Worm (Caenorhabditis elegans): Measurements from ENCODE around the gene Y37D8A.19.
A peak's percentile ranks its signal among the peaks of the same experiment; 100 is the strongest.

Gene Y37D8A.19

ce11 chrIII:12966895-12967294, 37.2 kb downstream of the Y37D8A.19 start, which contains the start of gene ttm-1:
ttm-1 (minus strand) TSS chrIII:12966995.
- TF ChIP-seq K11D2.4 (GFP tag; IDR thresholded peaks at IDR 0.05) (no peak), snpc-3.4 (tag; optimal IDR thresholded peaks at IDR 0.05) (no peak), mel-28 (tag; optimal IDR thresholded peaks at IDR 0.05; ENCODE audit: borderline replicate concordance) (no peak), tbp1 (GFP tag; optimal IDR thresholded peaks at IDR 0.05) (no peak), unc-62 (GFP tag; optimal IDR thresholded peaks at IDR 0.05) (no peak), pbrm-1 (GFP tag; IDR thresholded peaks at IDR 0.05) (no peak), lsl-1 (GFP tag; optimal IDR thresholded peaks at IDR 0.05) (no peak), let-526 (GFP tag; IDR thresholded peaks at IDR 0.05) (no peak), ztf-25 (GFP tag; IDR thresholded peaks at IDR 0.05) (no peak), die-1 (tag; optimal IDR thresholded peaks at IDR 0.05) (no peak), akir-1 (GFP tag; optimal IDR thresholded peaks at IDR 0.05) (no peak), efl-1 (GFP tag; optimal IDR thresholded peaks at IDR 0.05) (no peak), athp-1 (tag; optimal IDR thresholded peaks at IDR 0.05) (no peak), gei-17 (GFP tag; optimal IDR thresholded peaks at IDR 0.05) (no peak), K12H6.12 (tag; optimal IDR thresholded peaks at IDR 0.05) (no peak), F33H1.4 (GFP tag; IDR thresholded peaks at IDR 0.05) (no peak)

DNA sequence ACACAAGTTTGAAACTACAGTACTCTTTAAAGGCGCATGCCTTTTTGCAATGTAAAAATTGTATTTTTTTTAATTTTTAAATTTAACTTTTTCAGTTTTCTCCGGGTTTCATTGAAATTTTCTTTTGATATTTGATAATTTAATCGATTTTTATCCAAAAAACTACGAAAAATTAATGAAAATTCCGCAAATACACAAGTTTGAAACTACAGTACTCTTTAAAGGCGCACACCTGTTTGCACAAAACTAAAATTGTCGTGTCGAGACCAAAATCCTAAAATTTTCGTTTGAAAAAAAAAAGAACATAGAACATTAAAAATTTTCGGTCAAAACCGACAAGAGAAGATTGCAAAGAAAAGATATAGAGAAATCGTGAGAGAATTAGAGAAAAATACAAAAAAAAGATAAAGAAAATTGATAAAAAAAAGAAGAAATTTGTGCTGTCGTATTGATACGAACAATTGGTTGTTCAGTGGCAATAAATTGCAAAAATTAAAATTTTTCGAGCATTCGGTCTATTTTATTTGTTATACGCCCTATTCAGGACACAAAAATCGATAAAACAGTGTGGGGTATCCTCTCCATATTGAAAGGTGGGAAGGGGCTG, 37.9 kb downstream of the Y37D8A.19 start:
- TF ChIP-seq hmg-1.2 (GFP tag; IDR thresholded peaks at IDR 0.05) (peak; percentile 44; the same call in 1 of the 2 replicates), athp-1 (tag; optimal IDR thresholded peaks at IDR 0.05) (peak; percentile 2), tbx-9 (tag; optimal IDR thresholded peaks at IDR 0.05; ENCODE audit: borderline replicate concordance) (no peak), xnd-1 (tag; optimal IDR thresholded peaks at IDR 0.05) (peak; percentile 80), madf-6 (GFP tag; IDR thresholded peaks at IDR 0.05) (peak; percentile 67; the same call in 1 of the 2 replicates), D2030.7 (GFP tag; IDR thresholded peaks at IDR 0.05) (0 out of 2 replicates have a peak, but pooled peaks have one; percentile 29), madf-8 (GFP tag; conservative IDR thresholded peaks at IDR 0.05) (peak; percentile 58), F33H1.4 (GFP tag; IDR thresholded peaks at IDR 0.05) (peak; percentile 69), lsl-1 (GFP tag; optimal IDR thresholded peaks at IDR 0.05) (peak; percentile 93), F52B5.7 (tag; optimal IDR thresholded peaks at IDR 0.05) (no peak), nhr-80 (tag; optimal IDR thresholded peaks at IDR 0.05) (peak; percentile 63)

DNA sequence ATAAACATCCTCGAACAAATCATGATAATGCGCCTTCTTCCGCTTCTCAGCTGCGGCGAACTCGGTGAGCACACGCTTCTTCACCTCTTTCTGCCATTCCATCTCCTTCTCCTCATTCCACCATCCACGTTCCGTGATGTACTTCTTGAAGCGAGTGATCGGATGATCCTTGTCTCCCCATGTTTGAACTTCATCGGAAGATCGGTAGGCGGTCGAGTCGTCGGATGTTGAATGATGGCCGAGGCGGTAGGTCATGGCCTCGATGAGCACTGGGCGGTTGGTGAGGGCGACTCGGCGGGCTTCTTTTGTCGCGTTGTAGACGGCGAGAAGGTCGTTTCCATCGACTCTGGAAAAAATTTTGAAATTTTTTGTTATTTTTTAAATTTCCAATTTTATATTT, 38.7 kb downstream of the Y37D8A.19 start:
- no peak for TF ChIP-seq aptf-2 (GFP tag; conservative IDR thresholded peaks at IDR 0.05)
- no peak for TF ChIP-seq B0336.3 (GFP tag; IDR thresholded peaks at IDR 0.05)
- TF ChIP-seq zfh-2 (GFP tag; conservative IDR thresholded peaks at IDR 0.05): peak; percentile 62
- no peak for TF ChIP-seq ztf-28 (GFP tag; IDR thresholded peaks at IDR 0.05)

ce11 chrIII:12971828-12972379, 42.2 kb downstream of the Y37D8A.19 start:
- TF ChIP-seq lin-35 (GFP tag; optimal IDR thresholded peaks at IDR 0.05) (no peak), F57A8.1 (GFP tag; optimal IDR thresholded peaks at IDR 0.05) (no peak), madf-8 (GFP tag; conservative IDR thresholded peaks at IDR 0.05) (peak; percentile 44), lsl-1 (GFP tag; optimal IDR thresholded peaks at IDR 0.05) (peak; percentile 66), madf-6 (GFP tag; IDR thresholded peaks at IDR 0.05) (peak; percentile 47), let-607 (tag; optimal IDR thresholded peaks at IDR 0.05) (peak in 1 of 2 experiments; percentile 15), ztf-26 (tag; optimal IDR thresholded peaks at IDR 0.05) (no peak), F33H1.4 (GFP tag; IDR thresholded peaks at IDR 0.05) (no peak)

Measured in whole organism, young adult.